Worm (Caenorhabditis elegans): Measurements from ENCODE around the gene srab-2.

ce11 chrV:5064761-5065421 lies 39.9 kb downstream of the srab-2 start, which contains the start of gene mlk-1:
- no peak for TF ChIP-seq zag-1 (tag; optimal IDR thresholded peaks at IDR 0.05)
- TF ChIP-seq hlh-17 (GFP tag; optimal IDR thresholded peaks at IDR 0.05; ENCODE audit: borderline replicate concordance), result no peak
- peak; percentile 53 for TF ChIP-seq nhr-77 (tag; optimal IDR thresholded peaks at IDR 0.05)
- peak; percentile 21 to 26 for TF ChIP-seq lin-35 (GFP tag; optimal IDR thresholded peaks at IDR 0.05)
- no peak for TF ChIP-seq fos-1 (tag; optimal IDR thresholded peaks at IDR 0.05)
- no peak for TF ChIP-seq egl-27 (tag; optimal IDR thresholded peaks at IDR 0.05)
- TF ChIP-seq unc-62 (GFP tag; optimal IDR thresholded peaks at IDR 0.05), result no peak
- TF ChIP-seq elt-3 (tag; optimal IDR thresholded peaks at IDR 0.05), result no peak
